Worm (Caenorhabditis elegans): ENCODE data around the gene C09F12.3.

Gene C09F12.3

DNA sequence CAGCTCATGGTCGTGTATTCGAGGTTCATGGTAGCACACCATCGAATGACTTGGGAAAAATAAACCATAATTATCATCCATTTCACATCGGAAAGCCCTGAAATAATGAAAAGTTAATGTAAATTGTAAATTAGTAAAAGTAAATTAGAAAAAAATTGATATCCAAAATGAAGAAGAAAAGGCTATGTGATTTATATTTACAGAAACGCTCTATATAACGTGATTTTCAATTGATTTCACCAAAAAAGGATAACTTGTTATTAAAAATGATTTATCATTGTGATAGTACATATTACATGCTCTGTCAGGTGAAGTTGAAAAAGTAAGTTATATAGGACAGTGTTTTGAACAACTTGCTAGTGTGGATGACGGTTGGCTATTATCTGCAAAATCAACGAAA is at the start of gene C09F12.3:
C09F12.3 (minus strand) TSS at position 101 of the 400 bp plus-strand sequence.
- TF ChIP-seq R02D3.7 (tag; optimal IDR thresholded peaks at IDR 0.05) (no peak), ceh-82 (tag; optimal IDR thresholded peaks at IDR 0.05) (no peak), blmp-1 (tag; optimal IDR thresholded peaks at IDR 0.05; ENCODE audit: insufficient read depth) (no peak), F13H6.1 (tag; optimal IDR thresholded peaks at IDR 0.05) (no peak), nhr-237 (tag; optimal IDR thresholded peaks at IDR 0.05) (no peak), ztf-4 (tag; optimal IDR thresholded peaks at IDR 0.05) (no peak), gmeb-1 (tag; optimal IDR thresholded peaks at IDR 0.05) (no peak), elt-3 (tag; optimal IDR thresholded peaks at IDR 0.05) (no peak), Y55F3AM.14 (GFP tag; optimal IDR thresholded peaks at IDR 0.05) (no peak), nhr-23 (tag; optimal IDR thresholded peaks at IDR 0.05) (no peak), snpc-4 (tag; optimal IDR thresholded peaks at IDR 0.05) (no peak), dmd-4 (tag; optimal IDR thresholded peaks at IDR 0.05) (no peak), crh-2 (tag; optimal IDR thresholded peaks at IDR 0.05) (no peak), elt-1 (tag; optimal IDR thresholded peaks at IDR 0.05) (no peak), lin-13 (GFP tag; optimal IDR thresholded peaks at IDR 0.05) (no peak), mdl-1 (tag; optimal IDR thresholded peaks at IDR 0.05) (no peak), sem-4 (tag; optimal IDR thresholded peaks at IDR 0.05) (no peak), zag-1 (tag; optimal IDR thresholded peaks at IDR 0.05) (no peak), skn-1 (tag; optimal IDR thresholded peaks at IDR 0.05) (no peak)

DNA sequence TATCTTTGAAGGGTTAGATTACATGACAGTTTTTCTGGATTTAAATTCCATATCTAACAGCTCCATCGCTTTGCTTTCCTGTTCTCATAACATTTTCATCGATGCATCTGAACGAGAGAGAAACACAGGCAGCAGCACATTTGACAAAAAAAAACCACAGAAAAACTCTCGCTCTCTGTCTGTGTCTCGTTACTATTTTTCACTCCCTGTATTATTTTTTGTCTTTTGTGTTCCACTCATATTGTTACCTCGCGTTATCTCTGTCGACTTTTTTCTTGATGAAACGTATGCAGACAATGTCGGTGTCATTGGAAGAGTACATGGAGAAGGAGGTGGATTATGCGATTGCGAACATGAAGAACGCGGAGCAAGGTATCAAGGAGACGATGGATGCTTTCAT is 46.3 kb upstream of the C09F12.3 start, which contains the start of gene W04G3.11:
W04G3.11 (plus strand) TSS at position 244 of the 400 bp plus-strand sequence.
- TF ChIP-seq zag-1 (tag; optimal IDR thresholded peaks at IDR 0.05) (no peak), crh-2 (tag; optimal IDR thresholded peaks at IDR 0.05) (no peak), nhr-10 (tag; optimal IDR thresholded peaks at IDR 0.05) (no peak), alr-1 (tag; optimal IDR thresholded peaks at IDR 0.05) (no peak), elt-1 (tag; optimal IDR thresholded peaks at IDR 0.05) (no peak), snpc-4 (tag; optimal IDR thresholded peaks at IDR 0.05) (no peak)

DNA sequence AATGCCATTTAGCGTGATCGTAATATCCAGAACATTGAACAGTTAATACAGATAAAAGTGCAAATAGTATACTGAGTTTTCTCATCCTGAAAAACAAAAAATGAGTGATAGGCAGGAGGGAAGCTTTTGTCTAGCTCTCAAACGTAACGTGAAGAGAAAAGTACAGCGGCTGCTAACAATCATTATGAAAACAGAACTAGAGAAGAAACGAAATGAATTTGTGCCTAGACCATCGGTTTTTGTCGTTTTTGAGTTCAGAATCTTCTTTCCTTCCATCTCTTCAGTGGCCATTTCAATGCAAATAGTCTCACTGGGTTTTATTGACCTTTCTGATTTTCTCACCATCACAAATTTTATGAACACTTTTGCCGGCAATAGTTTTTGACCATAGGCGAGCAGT is 42.5 kb upstream of the C09F12.3 start, which contains the start of gene W04G3.7:
W04G3.7 (minus strand) TSS at position 101 of the 400 bp plus-strand sequence.
- no peak for TF ChIP-seq peb-1 (tag; optimal IDR thresholded peaks at IDR 0.05)

DNA sequence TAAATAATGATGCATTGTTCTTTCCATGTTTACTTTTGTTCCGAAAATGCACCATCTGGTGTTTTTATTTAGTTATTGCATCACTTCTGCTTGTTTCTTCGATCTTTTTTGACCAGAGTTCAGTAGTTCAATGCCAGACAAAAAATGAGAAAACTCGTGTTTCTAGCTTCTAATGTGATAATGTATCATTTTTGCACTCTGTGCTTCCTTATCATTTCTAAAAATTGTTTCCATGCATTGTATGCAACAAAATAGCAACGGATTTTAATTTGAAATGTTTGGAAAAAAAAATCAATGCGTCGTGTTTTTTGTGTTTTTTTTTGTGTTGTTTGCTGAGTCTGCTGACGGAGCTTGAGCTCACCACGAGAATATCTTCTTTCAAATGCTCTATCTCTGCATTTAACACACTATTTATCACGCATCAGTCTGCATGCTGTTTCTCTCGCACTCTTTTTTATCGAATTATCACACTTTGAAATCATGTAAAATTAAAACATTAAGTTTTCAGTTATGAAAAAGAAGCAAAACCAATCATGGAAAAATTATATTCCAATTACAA is 37.6 kb upstream of the C09F12.3 start, which contains the start of gene sulp-7:
sulp-7 (plus strand) TSS at position 509 of the 559 bp plus-strand sequence.
- TF ChIP-seq C34F6.9 (tag; optimal IDR thresholded peaks at IDR 0.05) (peak; percentile 15), ama-1 (optimal IDR thresholded peaks at IDR 0.05) (no peak), lsy-2 (tag; optimal IDR thresholded peaks at IDR 0.05) (no peak), nhr-23 (tag; optimal IDR thresholded peaks at IDR 0.05) (no peak), sem-4 (tag; optimal IDR thresholded peaks at IDR 0.05) (no peak), blmp-1 (tag; optimal IDR thresholded peaks at IDR 0.05; ENCODE audit: insufficient read depth) (no peak), snpc-4 (tag; optimal IDR thresholded peaks at IDR 0.05) (no peak), ztf-11 (tag; optimal IDR thresholded peaks at IDR 0.05) (no peak), F13H6.1 (tag; optimal IDR thresholded peaks at IDR 0.05) (no peak), mbf-1 (tag; optimal IDR thresholded peaks at IDR 0.05) (no peak), crh-2 (tag; optimal IDR thresholded peaks at IDR 0.05) (peak; percentile 44), aly-2 (tag; optimal IDR thresholded peaks at IDR 0.05) (no peak), R02D3.7 (tag; optimal IDR thresholded peaks at IDR 0.05) (no peak), elt-3 (tag; optimal IDR thresholded peaks at IDR 0.05) (no peak), nhr-129 (tag; optimal IDR thresholded peaks at IDR 0.05) (peak; percentile 43)

DNA sequence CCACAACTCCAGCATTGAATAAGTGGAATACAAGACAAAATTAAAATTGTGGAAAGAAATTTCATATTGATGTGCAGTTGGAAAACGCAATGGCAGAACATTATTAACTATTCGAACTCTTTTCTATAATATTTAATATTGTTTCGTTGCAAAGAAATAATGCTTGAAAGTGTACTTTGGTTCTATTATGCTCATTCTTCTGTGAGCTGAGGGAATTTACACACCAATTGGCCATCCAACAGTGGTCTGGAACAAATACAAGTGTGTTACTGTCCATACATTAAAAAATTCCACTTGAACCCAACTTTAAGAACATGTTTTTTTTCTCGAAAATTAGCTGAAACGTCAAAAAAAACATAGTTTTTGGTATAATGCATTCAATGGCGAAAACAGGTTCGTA is 37.0 kb upstream of the C09F12.3 start, which contains the start of gene W04G3.13:
W04G3.13 (minus strand) TSS at position 101 of the 400 bp plus-strand sequence.
- TF ChIP-seq C34F6.9 (tag; optimal IDR thresholded peaks at IDR 0.05): no peak
- TF ChIP-seq snpc-4 (tag; optimal IDR thresholded peaks at IDR 0.05): no peak
- no peak for TF ChIP-seq ztf-1 (GFP tag; conservative IDR thresholded peaks at IDR 0.05)
- no peak for TF ChIP-seq ztf-4 (tag; optimal IDR thresholded peaks at IDR 0.05)
- TF ChIP-seq aly-2 (tag; optimal IDR thresholded peaks at IDR 0.05): no peak

DNA sequence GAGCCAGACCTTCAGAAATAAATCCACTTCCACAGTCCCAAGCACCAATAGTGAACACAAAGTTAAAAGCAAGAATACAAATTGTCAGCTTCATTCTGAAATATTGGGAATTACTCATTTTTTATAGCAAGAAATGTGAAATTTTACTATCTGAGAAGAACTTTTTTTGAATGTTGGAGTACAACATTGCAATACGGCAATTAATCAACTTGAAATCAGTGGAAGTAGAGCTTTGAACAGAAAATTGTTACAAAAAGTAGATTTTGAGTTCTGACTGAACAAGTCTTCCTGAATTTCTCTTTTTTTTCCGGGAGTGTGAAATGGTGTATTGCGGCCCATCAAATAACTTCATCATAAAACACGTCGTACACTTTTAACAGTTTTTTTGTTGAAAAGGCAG is 35.5 kb upstream of the C09F12.3 start, which contains the start of gene W04G3.10:
W04G3.10 (minus strand) TSS at position 101 of the 400 bp plus-strand sequence.
- TF ChIP-seq elt-1 (tag; optimal IDR thresholded peaks at IDR 0.05): no peak
- TF ChIP-seq ama-1 (optimal IDR thresholded peaks at IDR 0.05): no peak

All from whole organism, L2 larva.